Fruit fly (Drosophila melanogaster): Measurements from ENCODE around the gene upd1.

upd1 gene

DNA sequence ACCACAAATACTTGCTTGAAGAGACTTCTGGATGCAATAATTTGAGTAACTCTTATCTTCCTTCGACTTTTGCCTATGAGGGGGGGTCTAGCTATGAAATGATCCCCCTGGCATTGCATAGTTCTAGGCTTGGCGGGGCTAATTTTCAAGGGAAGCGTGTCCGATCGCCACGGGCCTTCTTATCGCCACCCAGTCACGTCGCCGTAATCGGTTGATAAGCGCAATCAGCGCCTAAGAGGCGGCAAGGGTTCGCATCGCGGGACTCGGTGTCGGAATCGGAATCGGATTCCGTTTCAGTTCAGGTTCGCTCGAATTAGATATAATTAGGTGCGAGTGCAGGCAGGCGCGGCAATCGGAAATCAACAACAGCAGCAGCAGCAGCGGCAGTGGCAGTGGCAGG is 47.6 kb downstream of the upd1 start:
- TF ChIP-seq CG12605 (GFP tag; IDR thresholded peaks at IDR 0.05) = no peak
- TF ChIP-seq CG32121 (GFP tag; IDR thresholded peaks at IDR 0.05) = no peak
- no peak for TF ChIP-seq CG8301 (tag; optimal IDR thresholded peaks at IDR 0.05)
- no peak for TF ChIP-seq CG34367 (tag; optimal IDR thresholded peaks at IDR 0.05)
- TF ChIP-seq CG10348 (GFP tag; IDR thresholded peaks at IDR 0.05) = no peak
- TF ChIP-seq rn (GFP tag; IDR thresholded peaks at IDR 0.05) = no peak
- no peak for TF ChIP-seq CG9948 (tag; optimal IDR thresholded peaks at IDR 0.05)
- TF ChIP-seq Snoo (tag; optimal IDR thresholded peaks at IDR 0.05) = no peak
- no peak for TF ChIP-seq CG13204 (GFP tag; optimal IDR thresholded peaks at IDR 0.05)
- no peak for TF ChIP-seq Ets98B (GFP tag; IDR thresholded peaks at IDR 0.05)
- TF ChIP-seq gl (tag; optimal IDR thresholded peaks at IDR 0.05) = no peak
- TF ChIP-seq CG17806 (tag; optimal IDR thresholded peaks at IDR 0.05) = no peak
- TF ChIP-seq CG8159 (tag; optimal IDR thresholded peaks at IDR 0.05) = no peak
- TF ChIP-seq EcR (GFP tag; optimal IDR thresholded peaks at IDR 0.05) = no peak
- no peak for TF ChIP-seq CG4496 (GFP tag; IDR thresholded peaks at IDR 0.05)

DNA sequence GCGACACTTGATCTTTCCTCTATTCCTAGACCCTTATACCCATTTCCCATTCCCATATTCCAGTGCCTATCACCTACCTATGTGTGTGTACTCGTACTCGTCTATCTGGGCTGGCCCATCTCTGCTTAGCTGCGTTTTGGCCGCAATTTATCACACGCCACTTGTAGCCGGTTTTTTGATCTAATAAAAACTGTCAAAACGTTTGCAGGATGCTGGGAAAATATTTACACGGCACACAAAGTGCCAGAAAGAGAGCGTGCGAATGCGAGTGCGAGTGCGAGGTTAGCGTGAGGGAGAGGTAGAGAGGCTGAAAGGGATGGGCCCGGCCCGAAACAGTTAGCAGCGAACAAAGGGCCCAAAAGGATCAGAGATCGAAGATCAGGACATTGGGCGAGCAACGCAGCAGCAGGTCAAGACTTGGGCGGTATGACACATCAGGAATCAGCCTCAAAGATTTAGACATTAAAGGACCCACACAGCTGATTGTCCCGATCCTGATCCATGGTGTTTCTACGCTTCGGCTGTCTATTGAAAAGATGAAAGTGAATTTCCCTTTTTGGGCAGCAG is 49.0 kb downstream of the upd1 start:
- TF ChIP-seq Snoo (tag; optimal IDR thresholded peaks at IDR 0.05) (no peak), CG9948 (tag; optimal IDR thresholded peaks at IDR 0.05) (no peak), Pif1B (GFP tag; optimal IDR thresholded peaks at IDR 0.05) (no peak)

DNA sequence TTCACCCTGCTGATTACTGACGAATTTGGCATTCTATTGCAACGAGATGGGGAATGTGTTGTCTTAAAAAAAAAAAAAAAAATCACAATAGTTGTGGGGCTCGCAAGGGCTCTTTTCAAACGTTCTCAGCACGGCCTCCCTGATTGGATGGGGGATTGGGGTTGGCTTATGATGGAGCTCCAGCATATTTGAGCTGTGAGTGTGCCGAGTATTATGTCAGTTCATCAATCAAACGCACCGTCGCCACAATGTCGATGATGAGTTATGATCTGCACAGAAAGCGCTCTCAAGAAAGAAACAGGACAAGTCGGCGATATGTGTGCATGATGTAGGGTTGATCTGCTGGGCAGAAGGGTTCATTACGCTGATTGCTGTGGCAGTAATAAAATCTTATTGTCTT is 49.7 kb downstream of the upd1 start, which contains the start of gene CG15059:
Gene CG15059 (minus strand): TSS at position 101 of the 400 bp plus-strand sequence.
- TF ChIP-seq CG9948 (tag; optimal IDR thresholded peaks at IDR 0.05) = no peak

DNA sequence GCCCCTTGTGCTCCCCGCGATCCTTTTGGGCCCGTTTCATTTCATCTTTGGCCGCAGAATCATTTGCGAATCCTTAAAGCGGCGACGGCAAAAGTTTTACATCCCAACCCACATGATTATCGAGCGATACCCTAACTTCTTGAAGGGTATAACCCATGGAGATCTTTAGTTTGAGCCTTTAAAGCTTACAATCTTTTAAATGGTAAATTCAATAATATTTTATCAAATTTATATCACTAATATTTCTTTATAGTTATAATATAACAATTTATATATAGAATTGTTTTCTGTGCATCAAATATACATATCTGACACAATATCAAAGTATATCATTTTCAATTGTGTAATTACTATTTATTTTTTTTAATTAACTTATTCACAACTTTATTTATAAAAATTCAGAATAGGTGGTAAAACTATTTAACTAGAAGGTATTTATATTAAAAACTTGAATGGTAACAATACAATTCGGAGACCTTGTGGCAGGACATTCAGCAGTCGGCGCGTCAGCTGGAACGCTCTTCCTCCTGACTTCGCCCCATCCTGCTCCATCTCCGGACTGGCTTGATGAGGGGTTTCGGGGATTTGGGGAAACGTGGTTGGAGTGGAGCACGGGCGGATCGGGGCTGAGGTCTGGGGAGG is 52.7 kb downstream of the upd1 start:
- TF ChIP-seq CG32121 (GFP tag; IDR thresholded peaks at IDR 0.05) = no peak
- peak; percentile 53 for TF ChIP-seq CG9948 (tag; optimal IDR thresholded peaks at IDR 0.05)
- no peak for TF ChIP-seq CG12605 (GFP tag; IDR thresholded peaks at IDR 0.05)
- TF ChIP-seq CG17806 (tag; optimal IDR thresholded peaks at IDR 0.05) = peak; percentile 46
- TF ChIP-seq D1 (tag; optimal IDR thresholded peaks at IDR 0.05) = no peak
- TF ChIP-seq CG15710 (tag; optimal IDR thresholded peaks at IDR 0.05) = peak; percentile 77
- peak; percentile 1 for TF ChIP-seq CG14655 (GFP tag; optimal IDR thresholded peaks at IDR 0.05)
- TF ChIP-seq CG34367 (tag; optimal IDR thresholded peaks at IDR 0.05) = peak; percentile 26
- TF ChIP-seq EcR (GFP tag; optimal IDR thresholded peaks at IDR 0.05) = no peak
- no peak for TF ChIP-seq Ets98B (GFP tag; IDR thresholded peaks at IDR 0.05)
- peak; percentile 85 for TF ChIP-seq CG8159 (tag; optimal IDR thresholded peaks at IDR 0.05)
- TF ChIP-seq Snoo (tag; optimal IDR thresholded peaks at IDR 0.05) = peak; percentile 69

Measured in whole organism, pupa.